Worm (Caenorhabditis elegans) whole organism, L1 larva: Measurements from ENCODE around the gene cylc-1.
"Not testable (repeated sequence)": the region's sequence is repeated elsewhere in the genome, so short reads cannot be mapped to it uniquely, and the experiment has no call there.

Experiments
- Y116A8C.19 ChIP-seq: sonication (generic microtip); optimal IDR thresholded peaks from 2 replicates; lab custom pipeline; 2016; ENCODE audit warnings: missing compliant biosample characterization, missing genetic modification characterization, borderline replicate concordance
- ama-1 ChIP-seq: fragments of 150-350 bp; optimal IDR thresholded peaks from 2 replicates; lab custom pipeline; 2014
- ceh-8 ChIP-seq: fragments of 200-800 bp; sonication (Bioruptor generic); optimal IDR thresholded peaks from 2 replicates; lab custom pipeline; 2018; ENCODE audit warnings: mild to moderate bottlenecking, missing genetic modification characterization, moderate library complexity, missing compliant biosample characterization
- ceh-82 ChIP-seq, 3 experiments: fragments of 150-350 bp in 1 of 3; sonication (generic microtip) in 2 of 3; optimal IDR thresholded peaks; 2 replicates each; lab custom pipeline; 2014 to 2017; ENCODE audit warnings: missing biosample characterization in 3 of 3, missing genetic modification characterization in 3 of 3
- ceh-90 ChIP-seq: sonication (generic microtip); optimal IDR thresholded peaks from 2 replicates; lab custom pipeline; 2016; ENCODE audit warnings: missing genetic modification characterization, missing compliant biosample characterization
- dsc-1 ChIP-seq: sonication (generic microtip); optimal IDR thresholded peaks from 2 replicates; lab custom pipeline; 2016; ENCODE audit warnings: mild to moderate bottlenecking, missing genetic modification characterization, missing compliant biosample characterization
- efl-1 ChIP-seq, 4 experiments: fragments of 150-350 bp; optimal IDR thresholded peaks in 3 of 4; peaks in 1 of 4; 1 replicate in 1 of 4; 2 replicates in 3 of 4; lab custom pipeline; 2014; ENCODE audit warnings: missing biosample characterization in 2 of 4, missing genetic modification characterization in 2 of 4, missing genetic modification reagents in 2 of 4
- efl-3 ChIP-seq: fragments of 200-800 bp; sonication (Bioruptor generic); optimal IDR thresholded peaks from 2 replicates; lab custom pipeline; 2018; ENCODE audit warnings: mild to moderate bottlenecking, missing genetic modification characterization, missing compliant biosample characterization
- elt-2 ChIP-seq: sonication (generic microtip); optimal IDR thresholded peaks from 2 replicates; lab custom pipeline; 2016; ENCODE audit warnings: missing genetic modification characterization, mild to moderate bottlenecking, inconsistent platforms, missing compliant biosample characterization, missing genetic modification reagents
- fkh-4 ChIP-seq: sonication (generic microtip); optimal IDR thresholded peaks from 2 replicates; lab custom pipeline; 2016; ENCODE audit warnings: missing compliant biosample characterization, missing genetic modification characterization, borderline replicate concordance
- fos-1 ChIP-seq: fragments of 150-350 bp; optimal IDR thresholded peaks from 2 replicates; lab custom pipeline; 2014; ENCODE audit warnings: missing biosample characterization, missing genetic modification characterization
- hlh-17 ChIP-seq: fragments of 200-800 bp; sonication (Bioruptor generic); optimal IDR thresholded peaks from 2 replicates; lab custom pipeline; 2018; ENCODE audit warnings: missing genetic modification characterization, mild to moderate bottlenecking, missing compliant biosample characterization, moderate library complexity, borderline replicate concordance
- hlh-4 ChIP-seq: sonication (generic microtip); optimal IDR thresholded peaks from 2 replicates; lab custom pipeline; 2016; ENCODE audit warnings: mild to moderate bottlenecking, missing genetic modification characterization, missing compliant biosample characterization
- lir-3 ChIP-seq: sonication (generic microtip); optimal IDR thresholded peaks from 2 replicates; lab custom pipeline; 2016; ENCODE audit warnings: mild to moderate bottlenecking, missing genetic modification characterization, moderate library complexity, missing compliant biosample characterization; ENCODE audit not compliant: poor library complexity
- mab-9 ChIP-seq: fragments of 200-800 bp; sonication (Bioruptor generic); IDR thresholded peaks from 2 replicates; pipeline ENCODE4 v1.3.6; 2022; ENCODE audit warnings: missing genetic modification reagents, missing genetic modification characterization, missing compliant biosample characterization
- nhr-12 ChIP-seq: sonication (generic microtip); optimal IDR thresholded peaks from 2 replicates; lab custom pipeline; 2017; ENCODE audit warnings: missing biosample characterization, missing genetic modification characterization
- nhr-19 ChIP-seq: fragments of 200-800 bp; sonication (Bioruptor generic); conservative IDR thresholded peaks from 2 replicates; pipeline ENCODE4 v1.3.6; 2022; ENCODE audit warnings: missing genetic modification characterization, missing compliant biosample characterization
- nhr-20 ChIP-seq: sonication (generic microtip); optimal IDR thresholded peaks from 2 replicates; lab custom pipeline; 2016; ENCODE audit warnings: mild to moderate bottlenecking, missing genetic modification characterization, missing compliant biosample characterization
- nhr-28 ChIP-seq: fragments of 150-350 bp; optimal IDR thresholded peaks from 2 replicates; lab custom pipeline; 2014; ENCODE audit warnings: missing biosample characterization, missing genetic modification characterization
- nhr-47 ChIP-seq: sonication (generic microtip); optimal IDR thresholded peaks from 2 replicates; lab custom pipeline; 2016; ENCODE audit warnings: mild to moderate bottlenecking, missing genetic modification characterization, moderate library complexity, missing compliant biosample characterization
- snpc-4 ChIP-seq: fragments of 150-350 bp; optimal IDR thresholded peaks from 2 replicates; lab custom pipeline; 2014; ENCODE audit warnings: missing biosample characterization, missing genetic modification characterization
- snu-23 ChIP-seq: sonication (generic microtip); optimal IDR thresholded peaks from 2 replicates; lab custom pipeline; 2016; ENCODE audit warnings: missing genetic modification characterization, missing compliant biosample characterization
- tlp-1 ChIP-seq: fragments of 150-350 bp; optimal IDR thresholded peaks from 2 replicates; lab custom pipeline; 2014; ENCODE audit warnings: missing biosample characterization, missing genetic modification characterization
- unc-86 ChIP-seq: sonication (generic microtip); optimal IDR thresholded peaks from 2 replicates; lab custom pipeline; 2016; ENCODE audit warnings: missing genetic modification characterization, missing compliant biosample characterization
- zag-1 ChIP-seq: fragments of 150-350 bp; optimal IDR thresholded peaks from 2 replicates; lab custom pipeline; 2014; ENCODE audit warnings: missing biosample characterization, missing genetic modification characterization

cylc-1 gene

ce11 chrIV:5268803-5269202, 43.2 kb upstream of the cylc-1 start, which contains the start of gene F36H12.4:
Gene F36H12.4 (plus strand): TSS chrIV:5269103.
- TF ChIP-seq ceh-82 (tag; optimal IDR thresholded peaks at IDR 0.05; lab: Kevin White, UChicago) (no peak), efl-1 (optimal IDR thresholded peaks at IDR 0.05; lab: Kevin White, UChicago) (no peak), efl-1 (GFP tag; optimal IDR thresholded peaks at IDR 0.05 in 1 of 2; lab: Kevin White, UChicago) (peak in 1 of 2 experiments; percentile 74), Y116A8C.19 (tag; lab: Kevin White, UChicago) (no peak)

- TF ChIP-seq lir-3 (tag; lab: Kevin White, UChicago) (no peak), hlh-4 (tag; lab: Kevin White, UChicago) (no peak), nhr-12 (tag; lab: Kevin White, UChicago) (no peak), snu-23 (no peak), ceh-8 (GFP tag; lab: Kevin White, UChicago) (no peak), ama-1 (lab: Kevin White, UChicago) (no peak), unc-86 (tag; lab: Kevin White, UChicago) (no peak), hlh-17 (GFP tag; lab: Kevin White, UChicago) (no peak), mab-9 (GFP tag; lab: Robert Waterston, UW) (no peak), ceh-90 (tag; lab: Kevin White, UChicago) (no peak), ceh-82 (tag; optimal IDR thresholded peaks at IDR 0.05; lab: Kevin White, UChicago) (no peak)
These were observed 40.9 kb upstream of the cylc-1 start, which contains the start of gene F36H12.5 for ce11 chrIV:5266474-5266873. Gene F36H12.5 (plus strand): TSS chrIV:5266774.

ce11 chrIV:5264700-5265210, 39.2 kb upstream of the cylc-1 start:
- TF ChIP-seq elt-2 (peak; percentile 1), snpc-4 (tag; lab: Kevin White, UChicago) (peak; percentile 85), nhr-19 (peak; percentile 70), nhr-47 (tag; lab: Kevin White, UChicago) (peak; percentile 25)

- TF ChIP-seq nhr-19 = peak; percentile 52
These were observed 36.2 kb upstream of the cylc-1 start for ce11 chrIV:5261786-5262185.

- not testable (repeated sequence) for TF ChIP-seq ama-1 (lab: Kevin White, UChicago); dsc-1; nhr-20 (tag; lab: Kevin White, UChicago)
These were observed 34.7 kb upstream of the cylc-1 start, which contains the start of gene msp-19 for ce11 chrIV:5260289-5260688. Gene msp-19 (plus strand): TSS chrIV:5260589.

ce11 chrIV:5258385-5258784, 32.8 kb upstream of the cylc-1 start, which contains the start of gene ttbk-2.1:
Gene ttbk-2.1 (plus strand): TSS chrIV:5258685.
- not testable (repeated sequence) for TF ChIP-seq lir-3 (tag; lab: Kevin White, UChicago); efl-3 (GFP tag; lab: Kevin White, UChicago); nhr-28 (tag; lab: Kevin White, UChicago)
- TF ChIP-seq, all 84 proteins: peak for 0; not testable (repeated sequence) for 84

- TF ChIP-seq Y116A8C.19, zag-1, tlp-1 (tag; lab: Kevin White, UChicago): not testable (repeated sequence)
- TF ChIP-seq, all 84 proteins: peak for 0; not testable (repeated sequence) for 84
These were observed 31.2 kb upstream of the cylc-1 start, which contains the start of gene F36H12.9 for ce11 chrIV:5256731-5257130. Gene F36H12.9 (plus strand): TSS chrIV:5257031.

ce11 chrIV:5254678-5255077, 29.1 kb upstream of the cylc-1 start, which contains the start of gene F36H12.10:
Gene F36H12.10 (minus strand): TSS chrIV:5254778.
- not testable (repeated sequence) for TF ChIP-seq snpc-4, fos-1, fkh-4 (tag; lab: Kevin White, UChicago)
- TF ChIP-seq, all 84 proteins: peak for 0; not testable (repeated sequence) for 84
